Fruit fly (Drosophila melanogaster) whole organism, embryonic: ENCODE measurements around the gene CG34268.

Source experiments
- CG1024 ChIP-seq: fragments of 200-800 bp; sonication (Bioruptor generic); IDR thresholded peaks from 2 replicates; pipeline ENCODE4 v1.3.6; 2022; ENCODE audit warnings: missing biosample characterization, missing genetic modification characterization
- CG12299 ChIP-seq: fragments of 200-800 bp; sonication (Bioruptor generic); optimal IDR thresholded peaks from 2 replicates; lab custom pipeline; 2018; ENCODE audit warnings: missing biosample characterization, mild to moderate bottlenecking, missing genetic modification characterization
- CG13894 ChIP-seq: fragments of 200-800 bp; sonication (Bioruptor generic); optimal IDR thresholded peaks from 3 replicates; lab custom pipeline; 2018; ENCODE audit warnings: missing biosample characterization, mild to moderate bottlenecking, missing genetic modification characterization, moderate library complexity
- CG14667 ChIP-seq: fragments of 200-800 bp; sonication (Bioruptor generic); IDR thresholded peaks from 2 replicates; pipeline ENCODE4 v1.3.6; 2022; ENCODE audit warnings: missing biosample characterization, missing genetic modification characterization
- CG15601 ChIP-seq: fragments of 200-800 bp; sonication (Bioruptor generic); optimal IDR thresholded peaks from 3 replicates; lab custom pipeline; 2019; ENCODE audit warnings: missing biosample characterization, mild to moderate bottlenecking, missing genetic modification characterization, moderate library complexity
- CG17328 ChIP-seq: fragments of 200-800 bp; sonication (Bioruptor generic); IDR thresholded peaks from 2 replicates; pipeline ENCODE4 v1.3.6; 2022; ENCODE audit warnings: missing biosample characterization, missing genetic modification characterization
- CG1832 ChIP-seq: fragments of 200-800 bp; sonication (Bioruptor generic); optimal IDR thresholded peaks from 2 replicates; lab custom pipeline; 2017; ENCODE audit warnings: missing biosample characterization, mild to moderate bottlenecking, missing genetic modification characterization, inconsistent platforms
- CG3838 ChIP-seq: fragments of 200-800 bp; sonication (Bioruptor generic); optimal IDR thresholded peaks from 3 replicates; lab custom pipeline; 2016; ENCODE audit warnings: missing biosample characterization, missing genetic modification characterization
- CG6175 ChIP-seq: fragments of 200-800 bp; sonication (Bioruptor generic); IDR thresholded peaks from 3 replicates; pipeline ENCODE4 v1.3.6; 2022; ENCODE audit warnings: missing biosample characterization, missing genetic modification characterization
- CG7745 ChIP-seq: fragments of 200-800 bp; sonication (Bioruptor generic); optimal IDR thresholded peaks from 2 replicates; lab custom pipeline; 2018; ENCODE audit warnings: missing biosample characterization, mild to moderate bottlenecking, missing genetic modification characterization, moderate library complexity
- CG8089 ChIP-seq: fragments of 200-800 bp; sonication (Bioruptor generic); optimal IDR thresholded peaks from 3 replicates; lab custom pipeline; 2016; ENCODE audit warnings: missing biosample characterization, missing genetic modification characterization
- CG8281 ChIP-seq: fragments of 200-800 bp; sonication (Bioruptor generic); optimal IDR thresholded peaks from 2 replicates; lab custom pipeline; 2018; ENCODE audit warnings: missing biosample characterization, mild to moderate bottlenecking, missing genetic modification characterization, moderate library complexity
- CG8478 ChIP-seq: fragments of >200 bp; optimal IDR thresholded peaks from 2 replicates; lab custom pipeline; 2018
- Dfd ChIP-seq, 2 experiments: fragments of >200 bp; optimal IDR thresholded peaks; 2 replicates each; lab custom pipeline; 2017; ENCODE audit warnings: missing biosample characterization in 2 of 2, missing genetic modification characterization in 2 of 2
- Dip3 ChIP-seq: fragments of 200-800 bp; sonication (Bioruptor generic); optimal IDR thresholded peaks from 3 replicates; lab custom pipeline; 2016; ENCODE audit warnings: missing biosample characterization, missing genetic modification characterization
- Doc3 ChIP-seq: fragments of 200-800 bp; sonication (Bioruptor generic); IDR thresholded peaks from 3 replicates; pipeline ENCODE4 v1.3.6; 2022; ENCODE audit warnings: missing biosample characterization, missing genetic modification characterization; ENCODE audit not compliant: partially characterized antibody
- E2f1 ChIP-seq: fragments of 200-800 bp; sonication (Bioruptor generic); IDR thresholded peaks from 2 replicates; pipeline ENCODE4 v1.3.6; 2022; ENCODE audit warnings: missing biosample characterization, missing genetic modification characterization
- Fer2 ChIP-seq: fragments of 200-800 bp; sonication (Bioruptor generic); optimal IDR thresholded peaks from 2 replicates; lab custom pipeline; 2018; ENCODE audit warnings: missing biosample characterization, mild to moderate bottlenecking, missing genetic modification characterization, moderate library complexity
- Gug ChIP-seq: fragments of 200-800 bp; sonication (Bioruptor generic); IDR thresholded peaks from 4 replicates; pipeline ENCODE4 v1.3.6; 2022; ENCODE audit warnings: missing biosample characterization, missing genetic modification characterization
- HLH4C ChIP-seq: fragments of 200-800 bp; sonication (Bioruptor generic); IDR thresholded peaks from 3 replicates; pipeline ENCODE4 v1.3.6; 2022; ENCODE audit warnings: missing biosample characterization, missing genetic modification characterization; ENCODE audit not compliant: partially characterized antibody
- Hmr ChIP-seq: fragments of 200-800 bp; sonication (Bioruptor generic); optimal IDR thresholded peaks from 3 replicates; lab custom pipeline; 2017; ENCODE audit warnings: mild to moderate bottlenecking, missing biosample characterization, missing genetic modification reagents, missing genetic modification characterization
- NFAT ChIP-seq: fragments of 200-800 bp; sonication (Bioruptor generic); IDR thresholded peaks from 2 replicates; pipeline ENCODE4 v1.3.6; 2022; ENCODE audit warnings: missing biosample characterization, missing genetic modification characterization
- Pdp1 ChIP-seq, 2 experiments: fragments of 200-800 bp; sonication (Bioruptor generic); optimal IDR thresholded peaks; 3 replicates each; lab custom pipeline; 2016; ENCODE audit warnings: missing biosample characterization in 2 of 2, missing genetic modification characterization in 2 of 2, mild to moderate bottlenecking in 1 of 2, moderate library complexity in 1 of 2
- Taf1 ChIP-seq: fragments of 200-800 bp; sonication (Bioruptor generic); IDR thresholded peaks from 2 replicates; pipeline ENCODE4 v1.3.6; 2022; ENCODE audit warnings: missing biosample characterization, missing genetic modification characterization
- aop ChIP-seq: fragments of 200-800 bp; sonication (Bioruptor generic); IDR thresholded peaks from 2 replicates; pipeline ENCODE4 v1.3.6; 2022; ENCODE audit warnings: missing biosample characterization, missing genetic modification characterization
- ase ChIP-seq: fragments of 200-800 bp; sonication (Bioruptor generic); IDR thresholded peaks from 3 replicates; pipeline ENCODE4 v1.3.6; 2022; ENCODE audit warnings: missing biosample characterization, missing genetic modification characterization
- az2 ChIP-seq: fragments of 200-800 bp; sonication (Bioruptor generic); optimal IDR thresholded peaks from 3 replicates; lab custom pipeline; 2016; ENCODE audit warnings: missing biosample characterization, missing genetic modification characterization
- bab2 ChIP-seq: fragments of 200-800 bp; sonication (Bioruptor generic); optimal IDR thresholded peaks from 2 replicates; lab custom pipeline; 2016; ENCODE audit warnings: missing biosample characterization, missing genetic modification characterization
- bowl ChIP-seq: fragments of 200-800 bp; sonication (Bioruptor generic); IDR thresholded peaks from 2 replicates; pipeline ENCODE4 v1.3.6; 2022; ENCODE audit warnings: missing biosample characterization, missing genetic modification characterization
- br ChIP-seq: fragments of >200 bp; optimal IDR thresholded peaks from 2 replicates; lab custom pipeline; 2017
- bsh ChIP-seq, 2 experiments: fragments of 200-800 bp; sonication (Bioruptor generic); optimal IDR thresholded peaks; 2 replicates each; lab custom pipeline; 2017 to 2018; ENCODE audit warnings: mild to moderate bottlenecking in 2 of 2, missing biosample characterization in 2 of 2, missing genetic modification characterization in 2 of 2, moderate library complexity in 1 of 2
- cg ChIP-seq: fragments of 200-800 bp; sonication (Bioruptor generic); optimal IDR thresholded peaks from 3 replicates; lab custom pipeline; 2019; ENCODE audit warnings: missing biosample characterization, mild to moderate bottlenecking, missing genetic modification characterization, moderate library complexity
- crc ChIP-seq: fragments of 200-800 bp; sonication (Bioruptor generic); optimal IDR thresholded peaks from 2 replicates; lab custom pipeline; 2016; ENCODE audit warnings: missing biosample characterization, missing genetic modification characterization
- da ChIP-seq: fragments of 200-800 bp; sonication (Bioruptor generic); optimal IDR thresholded peaks from 2 replicates; lab custom pipeline; 2016; ENCODE audit warnings: missing biosample characterization, missing genetic modification characterization
- dmrt99B ChIP-seq: fragments of 200-800 bp; sonication (Bioruptor generic); optimal IDR thresholded peaks from 2 replicates; lab custom pipeline; 2018; ENCODE audit warnings: missing biosample characterization, mild to moderate bottlenecking, missing genetic modification characterization, moderate library complexity
- gfzf ChIP-seq: fragments of 200-800 bp; sonication (Bioruptor generic); optimal IDR thresholded peaks from 2 replicates; lab custom pipeline; 2016; ENCODE audit warnings: missing biosample characterization, mild to moderate bottlenecking, missing genetic modification characterization, moderate library complexity
- inv ChIP-seq: fragments of 200-800 bp; sonication (Bioruptor generic); IDR thresholded peaks from 2 replicates; pipeline ENCODE4 v1.3.6; 2022; ENCODE audit warnings: missing biosample characterization, missing genetic modification characterization; ENCODE audit not compliant: partially characterized antibody
- mirr ChIP-seq: fragments of 200-800 bp; sonication (Bioruptor generic); optimal IDR thresholded peaks from 3 replicates; lab custom pipeline; 2018; ENCODE audit warnings: missing biosample characterization, mild to moderate bottlenecking, missing genetic modification characterization
- mld ChIP-seq: fragments of 200-800 bp; sonication (Bioruptor generic); IDR thresholded peaks from 3 replicates; pipeline ENCODE4 v1.3.6; 2022; ENCODE audit warnings: missing biosample characterization, missing genetic modification characterization; ENCODE audit not compliant: partially characterized antibody
- peb ChIP-seq: fragments of 200-800 bp; sonication (Bioruptor generic); IDR thresholded peaks from 2 replicates; pipeline ENCODE4 v1.3.6; 2022; ENCODE audit warnings: missing biosample characterization, missing genetic modification characterization
- row ChIP-seq: fragments of 200-800 bp; sonication (Bioruptor generic); IDR thresholded peaks from 3 replicates; pipeline ENCODE4 v1.3.6; 2022; ENCODE audit warnings: missing biosample characterization, missing genetic modification characterization
- schlank ChIP-seq: fragments of 200-800 bp; sonication (Bioruptor generic); optimal IDR thresholded peaks from 2 replicates; lab custom pipeline; 2018; ENCODE audit warnings: missing biosample characterization, mild to moderate bottlenecking, missing genetic modification characterization
- sd ChIP-seq: fragments of 200-800 bp; sonication (Bioruptor generic); optimal IDR thresholded peaks from 3 replicates; lab custom pipeline; 2018; ENCODE audit warnings: missing biosample characterization, mild to moderate bottlenecking, missing genetic modification characterization, moderate library complexity
- sens-2 ChIP-seq: fragments of 200-800 bp; sonication (Bioruptor generic); IDR thresholded peaks from 2 replicates; pipeline ENCODE4 v1.3.6; 2022; ENCODE audit warnings: missing biosample characterization, missing genetic modification characterization
- seq ChIP-seq: fragments of 200-800 bp; sonication (Bioruptor generic); IDR thresholded peaks from 2 replicates; pipeline ENCODE4 v1.3.6; 2022; ENCODE audit warnings: missing biosample characterization, missing genetic modification characterization
- so ChIP-seq: fragments of 200-800 bp; sonication (Bioruptor generic); IDR thresholded peaks from 3 replicates; pipeline ENCODE4 v1.3.6; 2022; ENCODE audit warnings: missing biosample characterization, missing genetic modification characterization
- sug ChIP-seq: fragments of 200-800 bp; optimal IDR thresholded peaks from 2 replicates; lab custom pipeline; 2019; ENCODE audit warnings: missing biosample characterization, mild to moderate bottlenecking, missing genetic modification characterization, moderate library complexity
- tio ChIP-seq: fragments of 200-800 bp; sonication (Bioruptor generic); optimal IDR thresholded peaks from 2 replicates; lab custom pipeline; 2017; ENCODE audit warnings: missing biosample characterization, missing genetic modification characterization, inconsistent platforms
- tna ChIP-seq: fragments of 200-800 bp; sonication (Bioruptor generic); IDR thresholded peaks from 2 replicates; pipeline ENCODE4 v1.3.6; 2022; ENCODE audit warnings: missing biosample characterization, missing genetic modification characterization; ENCODE audit not compliant: partially characterized antibody
- trh ChIP-seq: fragments of 200-800 bp; sonication (Bioruptor generic); optimal IDR thresholded peaks from 2 replicates; lab custom pipeline; 2016; ENCODE audit warnings: missing biosample characterization, missing genetic modification characterization
- wdn ChIP-seq: fragments of 200-800 bp; sonication (Bioruptor generic); IDR thresholded peaks from 2 replicates; pipeline ENCODE4 v1.3.6; 2022; ENCODE audit warnings: missing biosample characterization, missing genetic modification characterization

Gene CG34268

dm6 chr3L:540432-540973, 39.7 kb downstream of the CG34268 start, which contains the start of the genes klar and BORCS6 (continued):
- TF ChIP-seq Gug (GFP tag; lab: Robert Waterston, UW) (no peak), Hmr (peak; percentile 78), schlank (tag; lab: Kevin White, UChicago) (peak; percentile 34), sens-2 (no peak), br (no peak), row (peak; percentile 96), peb (GFP tag; lab: Robert Waterston, UW) (0 out of 2 replicates have a peak, but pooled peaks have one; percentile 8), CG6175 (GFP tag; lab: Robert Waterston, UW) (no peak), tio (GFP tag; lab: Kevin White, UChicago) (no peak), mirr (peak; percentile 48), CG3838 (GFP tag; lab: Kevin White, UChicago) (no peak), CG14667 (GFP tag; lab: Robert Waterston, UW) (no peak), CG13894 (tag; lab: Kevin White, UChicago) (peak; percentile 74), Fer2 (tag; lab: Kevin White, UChicago) (peak; percentile 2), Taf1 (no peak), Dip3 (GFP tag; lab: Kevin White, UChicago) (peak; percentile 54), cg (GFP tag; lab: Kevin White, UChicago) (no peak), sd (tag; lab: Kevin White, UChicago) (peak; percentile 51), so (GFP tag; lab: Robert Waterston, UW) (no peak), crc (GFP tag; lab: Kevin White, UChicago) (peak; percentile 23), az2 (peak; percentile 37), CG8281 (tag; lab: Kevin White, UChicago) (no peak), Dfd (GFP tag; optimal IDR thresholded peaks at IDR 0.05; lab: Kevin White, UChicago) (no peak), CG1832 (GFP tag; lab: Kevin White, UChicago) (no peak), aop (GFP tag; lab: Robert Waterston, UW) (no peak), da (GFP tag; lab: Kevin White, UChicago) (peak; percentile 28), bowl (no peak), CG7745 (tag; lab: Kevin White, UChicago) (no peak), Doc3 (peak; percentile 97), E2f1 (GFP tag; lab: Robert Waterston, UW) (no peak; the same call in 1 of the 2 replicates), CG1024 (GFP tag; lab: Robert Waterston, UW) (peak; percentile 41), trh (GFP tag; lab: Kevin White, UChicago) (peak; percentile 60), Pdp1 (GFP tag; optimal IDR thresholded peaks at IDR 0.05; lab: Kevin White, UChicago) (peak; percentile 50 to 70), CG17328 (GFP tag; lab: Robert Waterston, UW) (peak; percentile 11; the same call in 1 of the 2 replicates), sug (tag; lab: Kevin White, UChicago) (peak; percentile 69), bsh (GFP tag; optimal IDR thresholded peaks at IDR 0.05; lab: Kevin White, UChicago) (peak in 1 of 2 experiments; percentile 26), wdn (GFP tag; lab: Robert Waterston, UW) (no peak), CG15601 (tag; lab: Kevin White, UChicago) (peak; percentile 77), seq (GFP tag; lab: Robert Waterston, UW) (peak; percentile 51; the same call in 1 of the 2 replicates), CG8089 (GFP tag; lab: Kevin White, UChicago) (peak; percentile 63), gfzf (GFP tag; lab: Kevin White, UChicago) (peak; percentile 97), NFAT (GFP tag; lab: Robert Waterston, UW) (peak; percentile 19), bab2 (no peak), HLH4C (GFP tag; lab: Robert Waterston, UW) (peak; percentile 96), dmrt99B (tag; lab: Kevin White, UChicago) (peak; percentile 4), inv (GFP tag; lab: Robert Waterston, UW) (peak; percentile 95), CG8478 (no peak), ase (GFP tag; lab: Robert Waterston, UW) (no peak), tna (GFP tag; lab: Robert Waterston, UW) (peak; percentile 94), CG12299 (tag; lab: Kevin White, UChicago) (peak; percentile 31), mld (peak; percentile 93)
